Worm (Caenorhabditis elegans) whole organism, midembryonic: ENCODE measurements around the gene C05C10.7.

Experiments
- T22C8.4 ChIP-seq: fragments of 200-800 bp; sonication (Bioruptor generic); IDR thresholded peaks from 2 replicates; pipeline ENCODE4 v1.3.6; 2022; ENCODE audit warnings: missing genetic modification characterization, missing compliant biosample characterization
- cog-1 ChIP-seq: sonication (generic microtip); optimal IDR thresholded peaks from 2 replicates; lab custom pipeline; 2016; ENCODE audit warnings: missing genetic modification characterization, missing compliant biosample characterization
- flt-1 ChIP-seq: fragments of 200-800 bp; sonication (Bioruptor generic); IDR thresholded peaks from 2 replicates; pipeline ENCODE4 v1.3.6; 2022; ENCODE audit warnings: missing genetic modification characterization, missing compliant biosample characterization
- klf-2 ChIP-seq: fragments of 200-800 bp; sonication (Bioruptor generic); conservative IDR thresholded peaks from 2 replicates; pipeline ENCODE4 v1.3.6; 2022; ENCODE audit warnings: missing genetic modification reagents, missing genetic modification characterization, missing compliant biosample characterization
- med-1 ChIP-seq: sonication (generic microtip); optimal IDR thresholded peaks from 2 replicates; lab custom pipeline; 2017; ENCODE audit warnings: missing genetic modification characterization, mild to moderate bottlenecking, missing compliant biosample characterization, antibody characterized with exemption, missing genetic modification reagents; ENCODE audit not compliant: insufficient read depth
- ref-1 ChIP-seq: fragments of 200-800 bp; sonication (Bioruptor generic); conservative IDR thresholded peaks from 2 replicates; pipeline ENCODE4 v1.3.6; 2022; ENCODE audit warnings: missing genetic modification reagents, missing genetic modification characterization, missing compliant biosample characterization
- tab-1 ChIP-seq: fragments of 200-800 bp; sonication (Bioruptor generic); IDR thresholded peaks from 2 replicates; pipeline ENCODE4 v1.3.6; 2022; ENCODE audit warnings: missing genetic modification characterization, missing compliant biosample characterization
- ztf-23 ChIP-seq: fragments of 200-800 bp; sonication (Bioruptor generic); IDR thresholded peaks from 2 replicates; pipeline ENCODE4 v1.3.6; 2022; ENCODE audit warnings: missing genetic modification reagents, missing genetic modification characterization, missing compliant biosample characterization
- ztf-29 ChIP-seq: fragments of 200-800 bp; sonication (Bioruptor generic); IDR thresholded peaks from 2 replicates; pipeline ENCODE4 v1.3.6; 2022; ENCODE audit warnings: missing genetic modification reagents, missing genetic modification characterization, missing compliant biosample characterization

DNA sequence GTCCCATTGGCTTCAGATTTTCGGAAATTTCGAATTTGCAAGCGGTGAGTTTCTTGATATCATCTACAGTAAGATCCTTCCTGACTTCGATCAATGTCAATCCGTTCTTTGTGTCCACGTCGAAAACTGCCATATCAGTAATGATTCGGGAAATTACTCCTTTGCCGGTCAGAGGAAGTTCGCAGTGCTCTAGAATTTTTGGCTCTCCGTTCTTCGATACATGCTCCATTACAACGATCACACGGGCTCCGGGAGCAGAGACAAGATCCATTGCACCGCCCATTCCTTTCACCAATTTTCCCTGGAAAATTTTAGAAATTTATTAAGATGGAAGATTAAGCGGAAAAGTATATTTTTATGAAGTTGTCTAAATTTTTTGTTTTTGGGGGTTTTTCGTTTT, 4.2 kb downstream of the C05C10.7 start:
- TF ChIP-seq cog-1 (tag; lab: Kevin White, UChicago) (no peak), flt-1 (GFP tag; lab: Robert Waterston, UW) (no peak), ref-1 (GFP tag; lab: Robert Waterston, UW) (no peak), tab-1 (no peak), T22C8.4 (no peak), klf-2 (GFP tag; lab: Robert Waterston, UW) (no peak), med-1 (GFP tag; lab: Kevin White, UChicago) (no peak), ztf-23 (GFP tag; lab: Robert Waterston, UW) (no peak), ztf-29 (GFP tag; lab: Robert Waterston, UW) (no peak)
